Fruit fly (Drosophila melanogaster) whole organism, embryonic: Measurements from ENCODE around the gene MED18.

Experiments used
- C15 ChIP-seq: fragments of 200-800 bp; sonication (Bioruptor generic); IDR thresholded peaks from 3 replicates; pipeline ENCODE4 v1.3.6; 2022; ENCODE audit warnings: missing biosample characterization, missing genetic modification characterization
- CG10366 ChIP-seq: fragments of 200-800 bp; sonication (Bioruptor generic); IDR thresholded peaks from 2 replicates; pipeline ENCODE4 v1.3.6; 2022; ENCODE audit warnings: missing biosample characterization, missing genetic modification characterization
- CG10654 ChIP-seq: fragments of 200-800 bp; sonication (Bioruptor generic); optimal IDR thresholded peaks from 2 replicates; lab custom pipeline; 2016; ENCODE audit warnings: missing biosample characterization, missing genetic modification characterization
- CG11398 ChIP-seq: fragments of 200-800 bp; sonication (Bioruptor generic); optimal IDR thresholded peaks from 2 replicates; lab custom pipeline; 2016; ENCODE audit warnings: missing biosample characterization, missing genetic modification characterization
- CG12744 ChIP-seq: fragments of 200-800 bp; sonication (Bioruptor generic); optimal IDR thresholded peaks from 2 replicates; lab custom pipeline; 2016; ENCODE audit warnings: missing biosample characterization, missing genetic modification characterization
- CG14667 ChIP-seq: fragments of 200-800 bp; sonication (Bioruptor generic); IDR thresholded peaks from 2 replicates; pipeline ENCODE4 v1.3.6; 2022; ENCODE audit warnings: missing biosample characterization, missing genetic modification characterization
- CG14965 ChIP-seq: fragments of 200-800 bp; sonication (Bioruptor generic); optimal IDR thresholded peaks from 2 replicates; lab custom pipeline; 2016; ENCODE audit warnings: missing biosample characterization, missing genetic modification characterization, borderline replicate concordance
- CG15073 ChIP-seq: fragments of 200-800 bp; sonication (Bioruptor generic); optimal IDR thresholded peaks from 2 replicates; lab custom pipeline; 2016; ENCODE audit warnings: missing biosample characterization, missing genetic modification characterization
- CG17612 ChIP-seq: fragments of 200-800 bp; sonication (Bioruptor generic); IDR thresholded peaks from 2 replicates; pipeline ENCODE4 v1.3.6; 2022; ENCODE audit warnings: missing biosample characterization, missing genetic modification characterization
- CG18764 ChIP-seq: fragments of 200-800 bp; sonication (Bioruptor generic); optimal IDR thresholded peaks from 3 replicates; lab custom pipeline; 2016; ENCODE audit warnings: missing biosample characterization, missing genetic modification characterization
- CG34376 ChIP-seq: fragments of 200-800 bp; sonication (Bioruptor generic); optimal IDR thresholded peaks from 2 replicates; lab custom pipeline; 2018; ENCODE audit warnings: missing biosample characterization, mild to moderate bottlenecking, missing genetic modification characterization
- CG3847 ChIP-seq: fragments of 200-800 bp; sonication (Bioruptor generic); IDR thresholded peaks from 2 replicates; pipeline ENCODE4 v1.3.6; 2022; ENCODE audit warnings: missing biosample characterization, missing genetic modification characterization
- CG4328 ChIP-seq: fragments of 200-800 bp; sonication (Bioruptor generic); optimal IDR thresholded peaks from 3 replicates; lab custom pipeline; 2017; ENCODE audit warnings: missing biosample characterization, missing genetic modification reagents, missing genetic modification characterization
- CG6689 ChIP-seq: fragments of 200-800 bp; sonication (Bioruptor generic); IDR thresholded peaks from 2 replicates; pipeline ENCODE4 v1.3.6; 2022; ENCODE audit warnings: missing biosample characterization, missing genetic modification characterization
- CG6813 ChIP-seq: fragments of 200-800 bp; sonication (Bioruptor generic); optimal IDR thresholded peaks from 2 replicates; lab custom pipeline; 2017; ENCODE audit warnings: missing biosample characterization, missing genetic modification characterization, mild to moderate bottlenecking, moderate library complexity, missing genetic modification reagents
- CG7928 ChIP-seq: fragments of 200-800 bp; sonication (Bioruptor generic); optimal IDR thresholded peaks from 2 replicates; lab custom pipeline; 2017; ENCODE audit warnings: missing biosample characterization, mild to moderate bottlenecking, missing genetic modification characterization
- CG7963 ChIP-seq: fragments of 200-800 bp; sonication (Bioruptor generic); IDR thresholded peaks from 3 replicates; pipeline ENCODE4 v1.3.6; 2022; ENCODE audit warnings: missing biosample characterization, missing genetic modification characterization; ENCODE audit not compliant: partially characterized antibody
- CG8924 ChIP-seq: fragments of 200-800 bp; optimal IDR thresholded peaks from 3 replicates; lab custom pipeline; 2019; ENCODE audit warnings: missing biosample characterization, mild to moderate bottlenecking, missing genetic modification characterization, moderate library complexity
- Camta ChIP-seq: fragments of 200-800 bp; sonication (Bioruptor generic); optimal IDR thresholded peaks from 2 replicates; lab custom pipeline; 2016; ENCODE audit warnings: missing biosample characterization, missing genetic modification characterization
- Dek ChIP-seq: fragments of 200-800 bp; sonication (Bioruptor generic); optimal IDR thresholded peaks from 3 replicates; lab custom pipeline; 2019; ENCODE audit warnings: missing biosample characterization, mild to moderate bottlenecking, missing genetic modification characterization, moderate library complexity
- Dip2 ChIP-seq: fragments of 200-800 bp; sonication (Bioruptor generic); IDR thresholded peaks from 2 replicates; pipeline ENCODE4 v1.3.6; 2022; ENCODE audit warnings: missing biosample characterization, missing genetic modification characterization
- HLHmδ ChIP-seq: fragments of 200-800 bp; sonication (Bioruptor generic); optimal IDR thresholded peaks from 2 replicates; lab custom pipeline; 2018; ENCODE audit warnings: missing biosample characterization, mild to moderate bottlenecking, missing genetic modification characterization, moderate library complexity
- Hsf ChIP-seq: fragments of 200-800 bp; sonication (Bioruptor generic); optimal IDR thresholded peaks from 3 replicates; lab custom pipeline; 2016; ENCODE audit warnings: missing biosample characterization, missing genetic modification characterization
- Lpt ChIP-seq: fragments of >200 bp; optimal IDR thresholded peaks from 2 replicates; lab custom pipeline; 2018; ENCODE audit warnings: missing biosample characterization, missing genetic modification characterization
- NC2β ChIP-seq: fragments of 200-800 bp; sonication (Bioruptor generic); optimal IDR thresholded peaks from 2 replicates; lab custom pipeline; 2016; ENCODE audit warnings: missing biosample characterization, missing genetic modification characterization
- NK7.1 ChIP-seq: fragments of 200-800 bp; sonication (Bioruptor generic); optimal IDR thresholded peaks from 3 replicates; lab custom pipeline; 2016; ENCODE audit warnings: missing biosample characterization, missing genetic modification characterization
- Ptx1 ChIP-seq: fragments of 200-800 bp; sonication (Bioruptor generic); IDR thresholded peaks from 2 replicates; pipeline ENCODE4 v1.3.6; 2022; ENCODE audit warnings: missing biosample characterization, missing genetic modification characterization
- Six4 ChIP-seq: fragments of 200-800 bp; sonication (Bioruptor generic); optimal IDR thresholded peaks from 2 replicates; lab custom pipeline; 2016; ENCODE audit warnings: missing biosample characterization, missing genetic modification characterization
- Sox102F ChIP-seq: fragments of 200-800 bp; sonication (Bioruptor generic); optimal IDR thresholded peaks from 2 replicates; lab custom pipeline; 2018; ENCODE audit warnings: missing biosample characterization, mild to moderate bottlenecking, missing genetic modification characterization, moderate library complexity
- Xrp1 ChIP-seq: fragments of 200-800 bp; sonication (Bioruptor generic); IDR thresholded peaks from 2 replicates; pipeline ENCODE4 v1.3.6; 2022; ENCODE audit warnings: missing biosample characterization, missing genetic modification characterization
- bigmax ChIP-seq: fragments of 200-800 bp; sonication (Bioruptor generic); optimal IDR thresholded peaks from 2 replicates; lab custom pipeline; 2018; ENCODE audit warnings: missing biosample characterization, mild to moderate bottlenecking, missing genetic modification characterization
- crol ChIP-seq: fragments of 200-800 bp; sonication (Bioruptor generic); IDR thresholded peaks from 2 replicates; pipeline ENCODE4 v1.3.6; 2022; ENCODE audit warnings: missing biosample characterization, missing genetic modification characterization
- cwo ChIP-seq: fragments of 200-800 bp; sonication (Bioruptor generic); optimal IDR thresholded peaks from 3 replicates; lab custom pipeline; 2017; ENCODE audit warnings: missing biosample characterization, missing genetic modification characterization, mild to moderate bottlenecking, moderate library complexity, missing genetic modification reagents
- dmrt11E ChIP-seq: fragments of 200-800 bp; sonication (Bioruptor generic); optimal IDR thresholded peaks from 3 replicates; lab custom pipeline; 2018; ENCODE audit warnings: missing biosample characterization, mild to moderate bottlenecking, missing genetic modification characterization, moderate library complexity
- dysf ChIP-seq: fragments of 200-800 bp; sonication (Bioruptor generic); IDR thresholded peaks from 3 replicates; pipeline ENCODE4 v1.3.6; 2022; ENCODE audit warnings: missing biosample characterization, missing genetic modification characterization
- ftz-f1 ChIP-seq: fragments of 200-800 bp; sonication (Bioruptor generic); optimal IDR thresholded peaks from 2 replicates; lab custom pipeline; 2016; ENCODE audit warnings: missing biosample characterization, missing genetic modification characterization
- her ChIP-seq: fragments of 200-800 bp; sonication (Bioruptor generic); optimal IDR thresholded peaks from 2 replicates; lab custom pipeline; 2016; ENCODE audit warnings: missing biosample characterization, missing genetic modification characterization
- kay ChIP-seq: fragments of 200-800 bp; sonication (Bioruptor generic); optimal IDR thresholded peaks from 2 replicates; lab custom pipeline; 2016; ENCODE audit warnings: missing biosample characterization, missing genetic modification characterization
- kni ChIP-seq: fragments of 200-800 bp; sonication (Bioruptor generic); optimal IDR thresholded peaks from 3 replicates; lab custom pipeline; 2017; ENCODE audit warnings: mild to moderate bottlenecking, missing biosample characterization, missing genetic modification reagents, missing genetic modification characterization
- nmo ChIP-seq: fragments of 200-800 bp; sonication (Bioruptor generic); optimal IDR thresholded peaks from 2 replicates; lab custom pipeline; 2018; ENCODE audit warnings: missing biosample characterization, mild to moderate bottlenecking, missing genetic modification characterization, moderate library complexity
- odd ChIP-seq: fragments of 200-800 bp; sonication (Bioruptor generic); optimal IDR thresholded peaks from 2 replicates; lab custom pipeline; 2017; ENCODE audit warnings: missing biosample characterization, mild to moderate bottlenecking, missing genetic modification characterization
- prd ChIP-seq, 3 experiments: fragments of >200 bp in 2 of 3; fragments of 200-800 bp in 1 of 3; sonication (Bioruptor generic) in 1 of 3; optimal IDR thresholded peaks in 2 of 3; IDR thresholded peaks in 1 of 3; 2 replicates in 2 of 3; 3 replicates in 1 of 3; pipeline versions ENCODE4 v1.3.6 to Lab custom; 2017 to 2022; ENCODE audit warnings: missing biosample characterization in 1 of 3, missing genetic modification characterization in 1 of 3
- psq ChIP-seq: fragments of 200-800 bp; sonication (Bioruptor generic); optimal IDR thresholded peaks from 2 replicates; lab custom pipeline; 2017; ENCODE audit warnings: missing biosample characterization, missing genetic modification characterization
- rib ChIP-seq: fragments of 200-800 bp; sonication (Bioruptor generic); IDR thresholded peaks from 2 replicates; pipeline ENCODE4 v1.3.6; 2022; ENCODE audit warnings: missing biosample characterization, missing genetic modification characterization
- schlank ChIP-seq: fragments of 200-800 bp; sonication (Bioruptor generic); optimal IDR thresholded peaks from 2 replicates; lab custom pipeline; 2018; ENCODE audit warnings: missing biosample characterization, mild to moderate bottlenecking, missing genetic modification characterization
- tll ChIP-seq, 2 experiments: fragments of 200-800 bp in 1 of 2; fragments of >200 bp in 1 of 2; sonication (Bioruptor generic) in 1 of 2; optimal IDR thresholded peaks; 2 replicates each; lab custom pipeline; 2017 to 2019; ENCODE audit warnings: missing biosample characterization in 2 of 2, missing genetic modification characterization in 2 of 2, mild to moderate bottlenecking in 1 of 2, moderate library complexity in 1 of 2
- trh ChIP-seq: fragments of 200-800 bp; sonication (Bioruptor generic); optimal IDR thresholded peaks from 2 replicates; lab custom pipeline; 2016; ENCODE audit warnings: missing biosample characterization, missing genetic modification characterization
- unpg ChIP-seq: fragments of 200-800 bp; sonication (Bioruptor generic); optimal IDR thresholded peaks from 3 replicates; lab custom pipeline; 2018; ENCODE audit warnings: missing biosample characterization, mild to moderate bottlenecking, missing genetic modification characterization, moderate library complexity
- wdn ChIP-seq: fragments of 200-800 bp; sonication (Bioruptor generic); IDR thresholded peaks from 2 replicates; pipeline ENCODE4 v1.3.6; 2022; ENCODE audit warnings: missing biosample characterization, missing genetic modification characterization
- zfh2 ChIP-seq: fragments of 200-800 bp; sonication (Bioruptor generic); optimal IDR thresholded peaks from 2 replicates; lab custom pipeline; 2016; ENCODE audit warnings: missing biosample characterization, missing genetic modification characterization

MED18 gene

DNA sequence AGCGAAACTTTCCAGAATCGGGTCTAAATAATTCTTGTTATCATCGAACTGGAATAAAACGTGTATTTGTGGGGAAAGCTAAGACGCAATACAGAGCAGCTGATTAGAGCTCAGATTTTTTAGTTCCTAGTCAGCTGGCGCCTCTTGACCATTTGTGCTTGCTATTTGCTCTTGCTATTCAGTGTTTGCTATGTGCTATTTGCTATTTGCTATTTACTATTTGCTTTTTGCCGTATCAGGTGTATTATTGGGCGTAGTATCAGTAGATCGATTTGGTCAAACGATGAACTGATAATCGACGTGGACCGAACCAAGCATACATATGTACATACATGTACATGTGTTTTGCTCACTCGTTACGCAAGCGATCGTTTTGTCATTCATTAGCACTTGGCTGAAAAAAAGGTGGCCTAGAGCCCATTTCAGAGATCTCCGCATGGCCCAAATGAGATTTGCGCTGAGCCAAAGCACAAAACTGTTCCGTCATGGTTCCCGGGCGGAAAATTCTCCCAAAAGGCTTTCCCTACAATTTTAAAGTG is 20.2 kb upstream of the MED18 start (continued):
- TF ChIP-seq nmo (GFP tag; lab: Kevin White, UChicago) (no peak), CG6689 (0 out of 2 replicates have a peak, but pooled peaks have one; percentile 7), C15 (GFP tag; lab: Robert Waterston, UW) (no peak), kay (GFP tag; lab: Kevin White, UChicago) (no peak), CG3847 (GFP tag; lab: Robert Waterston, UW) (peak; percentile 23; the same call in 1 of the 2 replicates), schlank (tag; lab: Kevin White, UChicago) (peak; percentile 72), her (peak; percentile 74), crol (GFP tag; lab: Robert Waterston, UW) (no peak), CG17612 (GFP tag; lab: Robert Waterston, UW) (no peak), dysf (GFP tag; lab: Robert Waterston, UW) (peak; percentile 41; the same call in 1 of the 3 replicates), Hsf (GFP tag; lab: Kevin White, UChicago) (peak; percentile 3), dmrt11E (tag; lab: Kevin White, UChicago) (peak; percentile 23), CG14667 (GFP tag; lab: Robert Waterston, UW) (no peak), tll (GFP tag; optimal IDR thresholded peaks at IDR 0.05; lab: Kevin White, UChicago) (no peak), CG18764 (GFP tag; lab: Kevin White, UChicago) (peak; percentile 42), CG10366 (GFP tag; lab: Robert Waterston, UW) (peak; percentile 21; the same call in 1 of the 2 replicates), Camta (peak; percentile 40), Dip2 (GFP tag; lab: Robert Waterston, UW) (no peak), rib (GFP tag; lab: Robert Waterston, UW) (peak; percentile 58; the same call in 1 of the 2 replicates), CG7928 (GFP tag; lab: Kevin White, UChicago) (peak; percentile 24), CG34376 (GFP tag; lab: Kevin White, UChicago) (peak; percentile 73), CG11398 (GFP tag; lab: Kevin White, UChicago) (peak; percentile 60), CG14965 (peak; percentile 35), CG7963 (GFP tag; lab: Robert Waterston, UW) (no peak), Lpt (no peak), CG8924 (no peak), trh (GFP tag; lab: Kevin White, UChicago) (peak; percentile 24), Dek (peak; percentile 7), prd (optimal IDR thresholded peaks at IDR 0.05; lab: Kevin White, UChicago) (no peak), prd (GFP tag; IDR thresholded peaks at IDR 0.05; lab: Robert Waterston, UW) (peak; percentile 50; the same call in 2 of the 3 replicates), cwo (GFP tag; lab: Kevin White, UChicago) (peak; percentile 75), odd (no peak), CG15073 (GFP tag; lab: Kevin White, UChicago) (no peak), NC2β (GFP tag; lab: Kevin White, UChicago) (peak; percentile 51), ftz-f1 (GFP tag; lab: Kevin White, UChicago) (no peak), Ptx1 (GFP tag; lab: Robert Waterston, UW) (0 out of 2 replicates have a peak, but pooled peaks have one; percentile 15), wdn (GFP tag; lab: Robert Waterston, UW) (0 out of 2 replicates have a peak, but pooled peaks have one; percentile 36), Sox102F (GFP tag; lab: Kevin White, UChicago) (peak; percentile 38), Xrp1 (GFP tag; lab: Robert Waterston, UW) (0 out of 2 replicates have a peak, but pooled peaks have one; percentile 36), zfh2 (GFP tag; lab: Kevin White, UChicago) (peak; percentile 12), psq (GFP tag; lab: Kevin White, UChicago) (no peak), Six4 (GFP tag; lab: Kevin White, UChicago) (no peak), NK7.1 (GFP tag; lab: Kevin White, UChicago) (no peak), HLHmδ (no peak), CG12744 (GFP tag; lab: Kevin White, UChicago) (peak; percentile 62), bigmax (no peak), unpg (GFP tag; lab: Kevin White, UChicago) (peak; percentile 32), CG4328 (GFP tag; lab: Kevin White, UChicago) (no peak), CG6813 (GFP tag; lab: Kevin White, UChicago) (peak; percentile 66), kni (GFP tag; lab: Kevin White, UChicago) (no peak), CG10654 (GFP tag; lab: Kevin White, UChicago) (peak; percentile 32)
